Fruit fly (Drosophila melanogaster) whole organism, embryonic: ENCODE data around the gene Or67a.

ENCODE experiments used
- Ada2b ChIP-seq: fragments of 200-800 bp; sonication (Bioruptor generic); IDR thresholded peaks from 2 replicates; pipeline ENCODE4 v1.3.6; 2022; ENCODE audit warnings: missing biosample characterization, missing genetic modification characterization
- Atf6 ChIP-seq: fragments of 200-800 bp; sonication (Bioruptor generic); IDR thresholded peaks from 2 replicates; pipeline ENCODE4 v1.3.6; 2022; ENCODE audit warnings: missing biosample characterization, missing genetic modification characterization
- Bgb ChIP-seq: fragments of 200-800 bp; sonication (Bioruptor generic); IDR thresholded peaks from 2 replicates; pipeline ENCODE4 v1.3.6; 2022; ENCODE audit warnings: missing biosample characterization, missing genetic modification characterization; ENCODE audit not compliant: partially characterized antibody
- Blimp-1 ChIP-seq: fragments of 200-800 bp; sonication (Bioruptor generic); optimal IDR thresholded peaks from 3 replicates; lab custom pipeline; 2018; ENCODE audit warnings: missing biosample characterization, missing genetic modification characterization, mild to moderate bottlenecking, moderate library complexity, missing genetic modification reagents
- BtbVII ChIP-seq: fragments of 200-800 bp; sonication (Bioruptor generic); optimal IDR thresholded peaks from 3 replicates; lab custom pipeline; 2017; ENCODE audit warnings: missing biosample characterization, mild to moderate bottlenecking, missing genetic modification characterization
- CG10147 ChIP-seq: fragments of 200-800 bp; sonication (Bioruptor generic); optimal IDR thresholded peaks from 2 replicates; lab custom pipeline; 2019; ENCODE audit warnings: missing biosample characterization, mild to moderate bottlenecking, missing genetic modification characterization, moderate library complexity
- CG10209 ChIP-seq: fragments of 200-800 bp; sonication (Bioruptor generic); optimal IDR thresholded peaks from 3 replicates; lab custom pipeline; 2017; ENCODE audit warnings: missing biosample characterization, mild to moderate bottlenecking, missing genetic modification characterization, missing genetic modification reagents
- CG1024 ChIP-seq: fragments of 200-800 bp; sonication (Bioruptor generic); IDR thresholded peaks from 2 replicates; pipeline ENCODE4 v1.3.6; 2022; ENCODE audit warnings: missing biosample characterization, missing genetic modification characterization
- CG10267 ChIP-seq: fragments of 200-800 bp; sonication (Bioruptor generic); optimal IDR thresholded peaks from 2 replicates; lab custom pipeline; 2018; ENCODE audit warnings: missing biosample characterization, mild to moderate bottlenecking, missing genetic modification characterization, moderate library complexity
- CG16813 ChIP-seq: fragments of 200-800 bp; sonication (Bioruptor generic); IDR thresholded peaks from 3 replicates; pipeline ENCODE4 v1.3.6; 2022; ENCODE audit warnings: missing biosample characterization, missing genetic modification characterization; ENCODE audit not compliant: partially characterized antibody
- CG1832 ChIP-seq: fragments of 200-800 bp; sonication (Bioruptor generic); optimal IDR thresholded peaks from 2 replicates; lab custom pipeline; 2017; ENCODE audit warnings: missing biosample characterization, mild to moderate bottlenecking, missing genetic modification characterization, inconsistent platforms
- CG2129 ChIP-seq: fragments of 200-800 bp; sonication (Bioruptor generic); IDR thresholded peaks from 2 replicates; pipeline ENCODE4 v1.3.6; 2022; ENCODE audit warnings: missing biosample characterization, missing genetic modification characterization; ENCODE audit not compliant: partially characterized antibody
- CG30403 ChIP-seq: fragments of 200-800 bp; sonication (Bioruptor generic); optimal IDR thresholded peaks from 3 replicates; lab custom pipeline; 2016; ENCODE audit warnings: missing biosample characterization, missing genetic modification characterization
- CG33557 ChIP-seq: fragments of 200-800 bp; sonication (Bioruptor generic); optimal IDR thresholded peaks from 2 replicates; lab custom pipeline; 2019; ENCODE audit warnings: missing biosample characterization, mild to moderate bottlenecking, missing genetic modification characterization, moderate library complexity
- CG3726 ChIP-seq: fragments of 200-800 bp; sonication (Bioruptor generic); IDR thresholded peaks from 3 replicates; pipeline ENCODE4, ENCODE4 v1.3.6; 2022; ENCODE audit warnings: missing biosample characterization, missing genetic modification characterization
- CG4360 ChIP-seq: fragments of 200-800 bp; sonication (Bioruptor generic); IDR thresholded peaks from 2 replicates; pipeline ENCODE4 v1.3.6; 2022; ENCODE audit warnings: missing biosample characterization, missing genetic modification characterization
- CG6813 ChIP-seq: fragments of 200-800 bp; sonication (Bioruptor generic); optimal IDR thresholded peaks from 2 replicates; lab custom pipeline; 2017; ENCODE audit warnings: missing biosample characterization, missing genetic modification characterization, mild to moderate bottlenecking, moderate library complexity, missing genetic modification reagents
- CG7357 ChIP-seq: fragments of 200-800 bp; sonication (Bioruptor generic); IDR thresholded peaks from 3 replicates; pipeline ENCODE4 v1.3.6; 2022; ENCODE audit warnings: missing biosample characterization, missing genetic modification characterization
- CG7372 ChIP-seq: fragments of 200-800 bp; sonication (Bioruptor generic); IDR thresholded peaks from 2 replicates; pipeline ENCODE4 v1.3.6; 2022; ENCODE audit warnings: missing biosample characterization, missing genetic modification characterization
- CG8290 ChIP-seq, 3 experiments: fragments of 200-800 bp; sonication (Bioruptor generic); optimal IDR thresholded peaks; 2 replicates each; lab custom pipeline; 2016 to 2019; ENCODE audit warnings: missing biosample characterization in 3 of 3, missing genetic modification characterization in 3 of 3, mild to moderate bottlenecking in 2 of 3, moderate library complexity in 1 of 3
- CG9437 ChIP-seq: fragments of 200-800 bp; sonication (Bioruptor generic); optimal IDR thresholded peaks from 2 replicates; lab custom pipeline; 2018; ENCODE audit warnings: missing biosample characterization, mild to moderate bottlenecking, missing genetic modification characterization
- CTCF ChIP-seq: fragments of 200-800 bp; sonication (Bioruptor generic); optimal IDR thresholded peaks from 2 replicates; lab custom pipeline; 2017; ENCODE audit warnings: missing biosample characterization, mild to moderate bottlenecking, missing genetic modification characterization, moderate library complexity
- Deaf1 ChIP-seq: fragments of 200-800 bp; optimal IDR thresholded peaks from 3 replicates; lab custom pipeline; 2019; ENCODE audit warnings: missing biosample characterization, mild to moderate bottlenecking, missing genetic modification characterization, moderate library complexity
- Dek ChIP-seq: fragments of 200-800 bp; sonication (Bioruptor generic); optimal IDR thresholded peaks from 3 replicates; lab custom pipeline; 2019; ENCODE audit warnings: missing biosample characterization, mild to moderate bottlenecking, missing genetic modification characterization, moderate library complexity
- Dp ChIP-seq: fragments of 200-800 bp; sonication (Bioruptor generic); optimal IDR thresholded peaks from 2 replicates; lab custom pipeline; 2018; ENCODE audit warnings: missing biosample characterization, mild to moderate bottlenecking, missing genetic modification characterization, moderate library complexity
- Gug ChIP-seq: fragments of 200-800 bp; sonication (Bioruptor generic); IDR thresholded peaks from 4 replicates; pipeline ENCODE4 v1.3.6; 2022; ENCODE audit warnings: missing biosample characterization, missing genetic modification characterization
- HLH4C ChIP-seq: fragments of 200-800 bp; sonication (Bioruptor generic); IDR thresholded peaks from 3 replicates; pipeline ENCODE4 v1.3.6; 2022; ENCODE audit warnings: missing biosample characterization, missing genetic modification characterization; ENCODE audit not compliant: partially characterized antibody
- Hr3 ChIP-seq: fragments of 200-800 bp; sonication (Bioruptor generic); optimal IDR thresholded peaks from 3 replicates; lab custom pipeline; 2016; ENCODE audit warnings: missing biosample characterization, missing genetic modification characterization
- Hsf ChIP-seq: fragments of 200-800 bp; sonication (Bioruptor generic); optimal IDR thresholded peaks from 3 replicates; lab custom pipeline; 2016; ENCODE audit warnings: missing biosample characterization, missing genetic modification characterization
- Mes4 ChIP-seq: fragments of 200-800 bp; sonication (Bioruptor generic); optimal IDR thresholded peaks from 2 replicates; lab custom pipeline; 2016; ENCODE audit warnings: missing biosample characterization, missing genetic modification characterization
- Nf-YA ChIP-seq: fragments of 200-800 bp; sonication (Bioruptor generic); IDR thresholded peaks from 2 replicates; pipeline ENCODE4 v1.3.6; 2022; ENCODE audit warnings: missing biosample characterization, missing genetic modification characterization
- Rx ChIP-seq: fragments of 200-800 bp; sonication (Bioruptor generic); IDR thresholded peaks from 2 replicates; pipeline ENCODE4 v1.3.6; 2022; ENCODE audit warnings: missing biosample characterization, missing genetic modification characterization
- Sin3A ChIP-seq: fragments of >200 bp; optimal IDR thresholded peaks from 2 replicates; lab custom pipeline; 2018
- Sry-β ChIP-seq: fragments of 200-800 bp; sonication (Bioruptor generic); optimal IDR thresholded peaks from 2 replicates; lab custom pipeline; 2018; ENCODE audit warnings: missing biosample characterization, mild to moderate bottlenecking, missing genetic modification characterization, moderate library complexity
- Stat92E ChIP-seq, 3 experiments: fragments of >200 bp in 2 of 3; fragments of 200-800 bp in 1 of 3; sonication (Bioruptor generic) in 1 of 3; optimal IDR thresholded peaks; 2 replicates each; lab custom pipeline; 2017 to 2019; ENCODE audit warnings: missing biosample characterization in 3 of 3, missing genetic modification characterization in 3 of 3, mild to moderate bottlenecking in 1 of 3, moderate library complexity in 1 of 3
- TFAM ChIP-seq: fragments of 200-800 bp; sonication (Bioruptor generic); optimal IDR thresholded peaks from 2 replicates; lab custom pipeline; 2017; ENCODE audit warnings: missing biosample characterization, missing genetic modification characterization, inconsistent platforms
- abd-A ChIP-seq: fragments of 200-800 bp; sonication (Bioruptor generic); optimal IDR thresholded peaks from 3 replicates; lab custom pipeline; 2019; ENCODE audit warnings: missing biosample characterization, mild to moderate bottlenecking, missing genetic modification characterization, moderate library complexity
- bowl ChIP-seq: fragments of 200-800 bp; sonication (Bioruptor generic); IDR thresholded peaks from 2 replicates; pipeline ENCODE4 v1.3.6; 2022; ENCODE audit warnings: missing biosample characterization, missing genetic modification characterization
- crp ChIP-seq, 2 experiments: fragments of 200-800 bp; sonication (Bioruptor generic); optimal IDR thresholded peaks; 2 replicates in 1 of 2; 3 replicates in 1 of 2; lab custom pipeline; 2017; ENCODE audit warnings: missing biosample characterization in 2 of 2, missing genetic modification characterization in 2 of 2, mild to moderate bottlenecking in 1 of 2, moderate library complexity in 1 of 2
- danr ChIP-seq: fragments of 200-800 bp; sonication (Bioruptor generic); IDR thresholded peaks from 2 replicates; pipeline ENCODE4 v1.3.6; 2022; ENCODE audit warnings: missing biosample characterization, missing genetic modification characterization
- ewg ChIP-seq: fragments of 200-800 bp; sonication (Bioruptor generic); optimal IDR thresholded peaks from 3 replicates; lab custom pipeline; 2017; ENCODE audit warnings: mild to moderate bottlenecking, missing biosample characterization, missing genetic modification reagents, missing genetic modification characterization
- exex ChIP-seq: fragments of 200-800 bp; sonication (Bioruptor generic); optimal IDR thresholded peaks from 4 replicates; lab custom pipeline; 2018; ENCODE audit warnings: missing biosample characterization, mild to moderate bottlenecking, missing genetic modification characterization, moderate library complexity
- grn ChIP-seq: fragments of 200-800 bp; sonication (Bioruptor generic); optimal IDR thresholded peaks from 3 replicates; lab custom pipeline; 2017; ENCODE audit warnings: missing biosample characterization, missing genetic modification characterization
- gro ChIP-seq: fragments of 200-800 bp; sonication (Bioruptor generic); optimal IDR thresholded peaks from 2 replicates; lab custom pipeline; 2016; ENCODE audit warnings: missing biosample characterization, missing genetic modification characterization
- insv ChIP-seq, 2 experiments: fragments of 200-800 bp; sonication (Bioruptor generic); optimal IDR thresholded peaks; 3 replicates each; lab custom pipeline; 2016 to 2018; ENCODE audit warnings: missing biosample characterization in 2 of 2, missing genetic modification characterization in 2 of 2
- mam ChIP-seq: fragments of 200-800 bp; sonication (Bioruptor generic); optimal IDR thresholded peaks from 3 replicates; lab custom pipeline; 2016; ENCODE audit warnings: missing biosample characterization, missing genetic modification characterization
- peb ChIP-seq: fragments of 200-800 bp; sonication (Bioruptor generic); IDR thresholded peaks from 2 replicates; pipeline ENCODE4 v1.3.6; 2022; ENCODE audit warnings: missing biosample characterization, missing genetic modification characterization
- phol ChIP-seq: fragments of 200-800 bp; sonication (Bioruptor generic); optimal IDR thresholded peaks from 3 replicates; lab custom pipeline; 2018; ENCODE audit warnings: missing biosample characterization, mild to moderate bottlenecking, missing genetic modification characterization, moderate library complexity
- rib ChIP-seq: fragments of 200-800 bp; sonication (Bioruptor generic); IDR thresholded peaks from 2 replicates; pipeline ENCODE4 v1.3.6; 2022; ENCODE audit warnings: missing biosample characterization, missing genetic modification characterization
- tll ChIP-seq, 2 experiments: fragments of 200-800 bp in 1 of 2; fragments of >200 bp in 1 of 2; sonication (Bioruptor generic) in 1 of 2; optimal IDR thresholded peaks; 2 replicates each; lab custom pipeline; 2017 to 2019; ENCODE audit warnings: missing biosample characterization in 2 of 2, missing genetic modification characterization in 2 of 2, mild to moderate bottlenecking in 1 of 2, moderate library complexity in 1 of 2

Or67a gene

DNA sequence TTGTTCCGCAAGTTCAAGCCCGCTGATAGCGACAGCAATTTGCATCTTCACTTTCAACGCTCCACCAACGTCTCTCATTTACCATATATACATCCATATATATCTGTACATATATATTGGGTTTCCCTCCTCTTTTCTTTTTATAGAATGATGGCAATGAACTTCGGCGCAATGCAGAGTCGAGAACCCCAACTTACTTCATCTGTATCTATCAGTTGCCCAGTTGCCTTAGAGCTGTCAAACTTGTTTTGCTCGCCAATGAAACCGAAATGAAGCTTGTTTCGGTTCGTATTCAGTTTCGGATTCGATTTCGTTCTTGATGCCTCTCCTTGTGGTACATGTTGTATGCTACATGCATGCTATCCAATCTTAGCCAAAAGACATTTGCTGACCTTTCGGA is at the start of gene Or67a:
TSS of gene Or67a (plus strand) at position 233 of the 400 bp plus-strand sequence.
- TF ChIP-seq CG33557 (GFP tag; lab: Kevin White, UChicago) (peak; percentile 15), CG4360 (no peak), tll (GFP tag; optimal IDR thresholded peaks at IDR 0.05; lab: Kevin White, UChicago) (no peak), danr (no peak), CG2129 (GFP tag; lab: Robert Waterston, UW) (no peak), Stat92E (GFP tag; optimal IDR thresholded peaks at IDR 0.05; lab: Kevin White, UChicago) (no peak), CG7372 (GFP tag; lab: Robert Waterston, UW) (no peak), Deaf1 (tag; lab: Kevin White, UChicago) (peak; percentile 16), Gug (GFP tag; lab: Robert Waterston, UW) (no peak), Blimp-1 (peak; percentile 95), Sry-β (no peak), CG30403 (GFP tag; lab: Kevin White, UChicago) (no peak), abd-A (tag; lab: Kevin White, UChicago) (no peak), CTCF (GFP tag; lab: Kevin White, UChicago) (no peak)
- TF ChIP-seq, all 482 proteins: peak for 3

DNA sequence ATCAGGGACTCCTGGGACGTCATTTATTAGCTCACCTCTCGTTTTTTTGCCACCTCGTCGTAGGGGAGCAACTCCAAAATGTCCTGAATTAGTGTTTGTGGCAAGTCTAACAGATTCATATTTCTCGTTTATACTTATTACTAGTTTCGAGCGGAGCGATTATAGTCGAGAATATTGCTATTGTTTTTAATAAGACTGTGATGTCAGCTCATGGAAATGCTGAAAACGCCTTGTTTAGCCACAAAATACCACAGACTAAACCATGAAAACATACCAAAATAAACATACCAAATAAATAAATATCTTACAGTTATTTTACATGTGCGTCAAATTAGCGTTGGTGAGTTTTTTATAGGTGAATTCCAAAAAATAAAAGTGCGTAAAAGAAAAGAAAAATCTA is 41.3 kb upstream of the Or67a start, which contains the start of gene pall:
TSS of gene pall (minus strand) at position 205 of the 400 bp plus-strand sequence.
- TF ChIP-seq Nf-YA (GFP tag; lab: Robert Waterston, UW) (no peak), Mes4 (GFP tag; lab: Kevin White, UChicago) (no peak), CG16813 (GFP tag; lab: Robert Waterston, UW) (0 out of 3 replicates have a peak, but pooled peaks have one; percentile 16), TFAM (GFP tag; lab: Kevin White, UChicago) (no peak), Atf6 (GFP tag; lab: Robert Waterston, UW) (no peak), peb (GFP tag; lab: Robert Waterston, UW) (no peak), Sin3A (lab: Kevin White, UChicago) (no peak), gro (GFP tag; lab: Kevin White, UChicago) (no peak), CG6813 (GFP tag; lab: Kevin White, UChicago) (no peak), Bgb (no peak; the same call in 1 of the 2 replicates), CG33557 (GFP tag; lab: Kevin White, UChicago) (no peak), grn (GFP tag; lab: Kevin White, UChicago) (no peak), CG1024 (GFP tag; lab: Robert Waterston, UW) (no peak), Ada2b (GFP tag; lab: Robert Waterston, UW) (no peak), CG9437 (GFP tag; lab: Kevin White, UChicago) (no peak), Hsf (no peak), CG7357 (GFP tag; lab: Robert Waterston, UW) (no peak), insv (GFP tag; optimal IDR thresholded peaks at IDR 0.05; lab: Kevin White, UChicago) (no peak), Dp (peak; percentile 55), rib (GFP tag; lab: Robert Waterston, UW) (no peak), mam (GFP tag; lab: Kevin White, UChicago) (no peak), exex (tag; lab: Kevin White, UChicago) (peak; percentile 2), Hr3 (no peak), CG8290 (GFP tag; optimal IDR thresholded peaks at IDR 0.05; lab: Kevin White, UChicago) (no peak), CG8290 (tag; optimal IDR thresholded peaks at IDR 0.05; lab: Kevin White, UChicago) (no peak), CG10209 (GFP tag; lab: Kevin White, UChicago) (no peak), Rx (GFP tag; lab: Robert Waterston, UW) (no peak), CG10267 (tag; lab: Kevin White, UChicago) (no peak), crp (GFP tag; optimal IDR thresholded peaks at IDR 0.05; lab: Kevin White, UChicago) (no peak), phol (tag; lab: Kevin White, UChicago) (no peak), ewg (GFP tag; lab: Kevin White, UChicago) (no peak), Gug (GFP tag; lab: Robert Waterston, UW) (no peak), BtbVII (no peak), CG1832 (GFP tag; lab: Kevin White, UChicago) (no peak), CG3726 (no peak), Dek (tag; lab: Kevin White, UChicago) (no peak), bowl (GFP tag; lab: Robert Waterston, UW) (no peak), CG10147 (GFP tag; lab: Kevin White, UChicago) (no peak), HLH4C (no peak)
